Fruit fly (Drosophila melanogaster) whole organism, wandering third instar larva: ENCODE results near the gene CG7656.

ENCODE experiments used
- Abd-B ChIP-seq: fragments of >200 bp; optimal IDR thresholded peaks from 2 replicates; lab custom pipeline; 2017; ENCODE audit warnings: missing biosample characterization, missing genetic modification characterization
- CG32264 ChIP-seq: fragments of 200-800 bp; sonication (Bioruptor generic); optimal IDR thresholded peaks from 2 replicates; lab custom pipeline; 2016; ENCODE audit warnings: missing biosample characterization, missing genetic modification characterization
- CG9705 ChIP-seq: fragments of 200-800 bp; sonication (Bioruptor generic); optimal IDR thresholded peaks from 2 replicates; lab custom pipeline; 2018; ENCODE audit warnings: missing biosample characterization, mild to moderate bottlenecking, missing genetic modification characterization
- CrebA ChIP-seq: fragments of 200-800 bp; sonication (Bioruptor generic); optimal IDR thresholded peaks from 2 replicates; lab custom pipeline; 2016; ENCODE audit warnings: missing biosample characterization, mild to moderate bottlenecking, missing genetic modification characterization, borderline replicate concordance
- Dfd ChIP-seq: fragments of >200 bp; optimal IDR thresholded peaks from 2 replicates; lab custom pipeline; 2017; ENCODE audit warnings: missing biosample characterization, missing genetic modification characterization
- Dif ChIP-seq: fragments of 200-275, 200-300 bp; sonication (Bioruptor generic); optimal IDR thresholded peaks from 2 replicates; lab custom pipeline; 2018; ENCODE audit warnings: missing biosample characterization, missing genetic modification characterization; ENCODE audit not compliant: partially characterized antibody
- GATAd ChIP-seq: sonication (Bioruptor generic); optimal IDR thresholded peaks from 2 replicates; lab custom pipeline; 2016; ENCODE audit warnings: missing biosample characterization, missing genetic modification characterization
- HLH106 ChIP-seq: fragments of 200-800 bp; optimal IDR thresholded peaks from 3 replicates; lab custom pipeline; 2019; ENCODE audit warnings: missing biosample characterization, mild to moderate bottlenecking, missing genetic modification characterization, moderate library complexity
- Hnf4 ChIP-seq: fragments of 200-800 bp; sonication (Bioruptor generic); optimal IDR thresholded peaks from 2 replicates; lab custom pipeline; 2016; ENCODE audit warnings: missing biosample characterization, mild to moderate bottlenecking, missing genetic modification characterization
- Hr78 ChIP-seq: fragments of >200 bp; optimal IDR thresholded peaks from 2 replicates; lab custom pipeline; 2017; ENCODE audit warnings: missing biosample characterization, missing genetic modification characterization
- Hr83 ChIP-seq: fragments of 200-300 bp; sonication (Bioruptor generic); optimal IDR thresholded peaks from 2 replicates; lab custom pipeline; 2016; ENCODE audit warnings: missing biosample characterization, mild to moderate bottlenecking, missing genetic modification characterization, moderate library complexity; ENCODE audit not compliant: poor library complexity, severe bottlenecking
- Jra ChIP-seq: sonication (Bioruptor generic); optimal IDR thresholded peaks from 2 replicates; lab custom pipeline; 2016; ENCODE audit warnings: missing biosample characterization, missing genetic modification characterization
- Mio ChIP-seq: sonication (Bioruptor generic); optimal IDR thresholded peaks from 2 replicates; lab custom pipeline; 2016; ENCODE audit warnings: missing biosample characterization, missing genetic modification characterization
- Myc ChIP-seq: fragments of >200 bp; optimal IDR thresholded peaks from 2 replicates; lab custom pipeline; 2017
- N ChIP-seq: fragments of >200 bp; optimal IDR thresholded peaks from 2 replicates; lab custom pipeline; 2018; ENCODE audit warnings: missing biosample characterization, missing external identifiers, missing genetic modification characterization
- OdsH ChIP-seq: fragments of 200-800 bp; sonication (Bioruptor generic); optimal IDR thresholded peaks from 2 replicates; lab custom pipeline; 2016; ENCODE audit warnings: missing biosample characterization, mild to moderate bottlenecking, missing genetic modification characterization
- Rel ChIP-seq, 2 experiments: fragments of 200-800 bp; sonication (Bioruptor generic) in 1 of 2; optimal IDR thresholded peaks; 2 replicates in 1 of 2; 3 replicates in 1 of 2; lab custom pipeline; 2016 to 2019; ENCODE audit warnings: mild to moderate bottlenecking in 2 of 2, missing biosample characterization in 2 of 2, missing genetic modification characterization in 2 of 2, moderate library complexity in 1 of 2
- Sp1 ChIP-seq: fragments of 200-800 bp; sonication (Bioruptor generic); optimal IDR thresholded peaks from 3 replicates; lab custom pipeline; 2019; ENCODE audit warnings: missing biosample characterization, mild to moderate bottlenecking, missing genetic modification characterization, moderate library complexity
- Vsx2 ChIP-seq: fragments of 200-300, 225-300 bp; sonication (Bioruptor generic); optimal IDR thresholded peaks from 2 replicates; lab custom pipeline; 2018; ENCODE audit warnings: missing biosample characterization, missing genetic modification characterization; ENCODE audit not compliant: partially characterized antibody
- br ChIP-seq: fragments of 200-800 bp; sonication (Bioruptor generic); optimal IDR thresholded peaks from 2 replicates; lab custom pipeline; 2016; ENCODE audit warnings: missing biosample characterization, missing genetic modification characterization
- brk ChIP-seq: fragments of 200-800 bp; sonication (Bioruptor generic); optimal IDR thresholded peaks from 2 replicates; lab custom pipeline; 2016; ENCODE audit warnings: missing biosample characterization, mild to moderate bottlenecking, missing genetic modification characterization
- dl ChIP-seq, 2 experiments: fragments of 175-275, 200-275 bp in 1 of 2; fragments of 200-275 bp in 1 of 2; sonication (Bioruptor generic); optimal IDR thresholded peaks; lab custom pipeline; 2018; ENCODE audit warnings: mild to moderate bottlenecking in 2 of 2, missing biosample characterization in 2 of 2, missing genetic modification characterization in 2 of 2, moderate library complexity in 2 of 2; ENCODE audit not compliant: partially characterized antibody in 2 of 2, insufficient read depth in 1 of 2
- dmrt93B ChIP-seq: fragments of 200-800 bp; sonication (Bioruptor generic); optimal IDR thresholded peaks from 2 replicates; lab custom pipeline; 2018; ENCODE audit warnings: missing biosample characterization, mild to moderate bottlenecking, missing genetic modification characterization
- dsf ChIP-seq: sonication (Bioruptor generic); optimal IDR thresholded peaks from 2 replicates; lab custom pipeline; 2016; ENCODE audit warnings: missing biosample characterization, missing genetic modification characterization, borderline replicate concordance
- ey ChIP-seq: fragments of 200-800 bp; sonication (Bioruptor generic); optimal IDR thresholded peaks from 2 replicates; lab custom pipeline; 2016; ENCODE audit warnings: missing biosample characterization, missing genetic modification characterization
- foxo ChIP-seq, 2 experiments: fragments of 200-800 bp; sonication (Bioruptor generic); optimal IDR thresholded peaks; 2 replicates in 1 of 2; 3 replicates in 1 of 2; lab custom pipeline; 2016 to 2017; ENCODE audit warnings: missing biosample characterization in 2 of 2, missing genetic modification characterization in 2 of 2
- fru ChIP-seq: fragments of 200-800 bp; sonication (Bioruptor generic); optimal IDR thresholded peaks from 3 replicates; lab custom pipeline; 2016; ENCODE audit warnings: missing biosample characterization, mild to moderate bottlenecking, missing genetic modification characterization
- h ChIP-seq: fragments of 200-800 bp; sonication (Bioruptor generic); optimal IDR thresholded peaks from 3 replicates; lab custom pipeline; 2016; ENCODE audit warnings: missing biosample characterization, mild to moderate bottlenecking, missing genetic modification characterization
- jim ChIP-seq: fragments of 175-275, 200-325 bp; sonication (Bioruptor generic); optimal IDR thresholded peaks from 2 replicates; lab custom pipeline; 2016; ENCODE audit warnings: missing biosample characterization, mild to moderate bottlenecking, missing genetic modification characterization
- lola ChIP-seq: fragments of >200 bp; optimal IDR thresholded peaks from 2 replicates; lab custom pipeline; 2017; ENCODE audit warnings: missing biosample characterization, missing genetic modification characterization
- pan ChIP-seq: fragments of >200 bp; optimal IDR thresholded peaks from 2 replicates; lab custom pipeline; 2017
- psq ChIP-seq: fragments of 200-800 bp; sonication (Bioruptor generic); optimal IDR thresholded peaks from 3 replicates; lab custom pipeline; 2017; ENCODE audit warnings: missing biosample characterization, mild to moderate bottlenecking, missing genetic modification characterization, moderate library complexity
- rgr ChIP-seq: fragments of 200-800 bp; sonication (Bioruptor generic); optimal IDR thresholded peaks from 3 replicates; lab custom pipeline; 2016; ENCODE audit warnings: missing biosample characterization, mild to moderate bottlenecking, missing genetic modification characterization
- sage ChIP-seq: fragments of 200-800 bp; sonication (Bioruptor generic); optimal IDR thresholded peaks from 2 replicates; lab custom pipeline; 2016; ENCODE audit warnings: missing biosample characterization, mild to moderate bottlenecking, missing genetic modification characterization
- sv ChIP-seq: fragments of 200-800 bp; sonication (Bioruptor generic); optimal IDR thresholded peaks from 3 replicates; lab custom pipeline; 2016; ENCODE audit warnings: missing biosample characterization, missing genetic modification characterization
- tai ChIP-seq: sonication (Bioruptor generic); optimal IDR thresholded peaks from 2 replicates; lab custom pipeline; 2016; ENCODE audit warnings: missing biosample characterization, missing genetic modification characterization
- usp ChIP-seq: fragments of >200 bp; optimal IDR thresholded peaks from 2 replicates; lab custom pipeline; 2017; ENCODE audit warnings: missing biosample characterization, missing genetic modification characterization
- woc ChIP-seq: sonication (Bioruptor generic); optimal IDR thresholded peaks from 2 replicates; lab custom pipeline; 2016; ENCODE audit warnings: missing biosample characterization, mild to moderate bottlenecking, missing genetic modification characterization

Gene CG7656

dm6 chr3L:15576357-15576756, 11.6 kb downstream of the CG7656 start, which contains the start of gene Ufsp2:
Ufsp2 (plus strand) TSS chr3L:15576570.
- TF ChIP-seq Rel (GFP tag; optimal IDR thresholded peaks at IDR 0.05; lab: Kevin White, UChicago) (no peak), Rel (tag; optimal IDR thresholded peaks at IDR 0.05; lab: Kevin White, UChicago) (no peak), Hr78 (no peak), lola (GFP tag; lab: Kevin White, UChicago) (no peak), Dif (no peak), br (GFP tag; lab: Kevin White, UChicago) (no peak), HLH106 (tag; lab: Kevin White, UChicago) (no peak), Myc (lab: Kevin White, UChicago) (no peak), Hr83 (GFP tag; lab: Kevin White, UChicago) (no peak), dl (GFP tag; optimal IDR thresholded peaks at IDR 0.05; lab: Kevin White, UChicago; ENCODE audit: insufficient read depth in 1 of 2, partially characterized antibody in 2 of 2) (no peak), N (GFP tag; lab: Kevin White, UChicago) (no peak), CG9705 (no peak)

- TF ChIP-seq dl (GFP tag; optimal IDR thresholded peaks at IDR 0.05; lab: Kevin White, UChicago; ENCODE audit: insufficient read depth in 1 of 2, partially characterized antibody in 2 of 2) (no peak), dmrt93B (GFP tag; lab: Kevin White, UChicago) (no peak)
Observed at dm6 chr3L:15570571-15570970, 17.4 kb downstream of the CG7656 start.

DNA sequence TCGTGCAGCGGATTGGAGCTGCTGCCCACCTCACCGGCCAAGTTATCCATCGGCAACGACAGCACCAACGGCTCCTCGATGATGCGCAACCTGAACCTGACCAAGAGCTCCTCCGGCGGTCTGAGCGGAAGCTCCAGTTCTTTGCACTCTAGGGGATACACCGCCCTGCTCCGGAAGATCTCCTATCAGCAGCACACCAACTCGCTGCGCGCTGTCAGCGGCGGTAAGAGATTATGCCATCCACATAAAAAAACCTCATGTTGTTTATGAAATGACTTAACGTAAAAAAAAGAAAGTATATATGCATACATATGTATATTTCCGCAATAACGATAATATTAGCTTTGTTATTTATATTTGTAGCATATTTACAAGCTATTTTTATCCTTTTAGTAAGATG, 19.2 kb downstream of the CG7656 start:
- TF ChIP-seq pan (lab: Kevin White, UChicago) (no peak), Vsx2 (no peak), sage (GFP tag; lab: Kevin White, UChicago) (no peak), lola (GFP tag; lab: Kevin White, UChicago) (no peak), tai (GFP tag; lab: Kevin White, UChicago) (no peak), Rel (GFP tag; optimal IDR thresholded peaks at IDR 0.05; lab: Kevin White, UChicago) (no peak), Rel (tag; optimal IDR thresholded peaks at IDR 0.05; lab: Kevin White, UChicago) (peak; percentile 77)

DNA sequence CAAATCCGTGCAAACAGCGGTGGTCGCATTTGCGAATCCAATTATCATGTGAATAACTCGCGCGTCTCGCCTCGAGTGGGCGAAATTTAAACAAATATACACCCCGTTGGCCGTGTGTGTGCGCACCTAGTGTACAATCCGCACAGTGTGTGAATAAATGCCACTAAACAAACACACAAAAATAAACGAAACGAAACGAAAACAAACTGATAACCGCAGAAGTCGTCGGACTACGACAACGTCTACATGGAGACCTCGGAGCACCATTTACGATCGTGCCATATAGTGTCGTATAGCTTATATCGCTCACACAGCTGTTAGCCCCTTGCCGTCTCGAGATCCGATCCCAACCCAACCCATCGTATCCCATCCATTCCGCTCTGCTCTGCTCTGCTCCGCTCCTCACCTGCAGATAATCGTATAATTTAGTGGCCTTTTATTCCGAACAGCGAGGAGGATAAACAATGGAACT, 21.5 kb downstream of the CG7656 start:
- TF ChIP-seq N (GFP tag; lab: Kevin White, UChicago) (no peak), Dfd (GFP tag; lab: Kevin White, UChicago) (no peak), Sp1 (GFP tag; lab: Kevin White, UChicago) (peak; percentile 55), psq (peak; percentile 66), fru (no peak), foxo (GFP tag; optimal IDR thresholded peaks at IDR 0.05; lab: Kevin White, UChicago) (no peak), Abd-B (no peak), CrebA (GFP tag; lab: Kevin White, UChicago) (no peak), Mio (GFP tag; lab: Kevin White, UChicago) (no peak), usp (no peak), GATAd (GFP tag; lab: Kevin White, UChicago) (no peak), sv (no peak), dl (GFP tag; optimal IDR thresholded peaks at IDR 0.05; lab: Kevin White, UChicago; ENCODE audit: insufficient read depth in 1 of 2, partially characterized antibody in 2 of 2) (no peak), rgr (peak; percentile 68), pan (lab: Kevin White, UChicago) (no peak), CG9705 (no peak), Dif (no peak), woc (GFP tag; lab: Kevin White, UChicago) (no peak), tai (GFP tag; lab: Kevin White, UChicago) (no peak), sage (GFP tag; lab: Kevin White, UChicago) (no peak), dsf (GFP tag; lab: Kevin White, UChicago) (no peak), h (GFP tag; lab: Kevin White, UChicago) (peak; percentile 66), HLH106 (tag; lab: Kevin White, UChicago) (no peak), Rel (GFP tag; optimal IDR thresholded peaks at IDR 0.05; lab: Kevin White, UChicago) (peak; percentile 36), Rel (tag; optimal IDR thresholded peaks at IDR 0.05; lab: Kevin White, UChicago) (no peak), Vsx2 (no peak), OdsH (peak; percentile 19), Hnf4 (GFP tag; lab: Kevin White, UChicago) (no peak), br (GFP tag; lab: Kevin White, UChicago) (peak; percentile 47), CG32264 (GFP tag; lab: Kevin White, UChicago) (peak; percentile 32), jim (peak; percentile 28), Hr78 (no peak), ey (no peak), Myc (lab: Kevin White, UChicago) (no peak), lola (GFP tag; lab: Kevin White, UChicago) (no peak), Hr83 (GFP tag; lab: Kevin White, UChicago) (peak; percentile 90), brk (GFP tag; lab: Kevin White, UChicago) (no peak), Jra (GFP tag; lab: Kevin White, UChicago) (no peak), dmrt93B (GFP tag; lab: Kevin White, UChicago) (no peak)
